Worm (Caenorhabditis elegans): Measurements from ENCODE around the gene F21C10.3.

Gene F21C10.3

DNA sequence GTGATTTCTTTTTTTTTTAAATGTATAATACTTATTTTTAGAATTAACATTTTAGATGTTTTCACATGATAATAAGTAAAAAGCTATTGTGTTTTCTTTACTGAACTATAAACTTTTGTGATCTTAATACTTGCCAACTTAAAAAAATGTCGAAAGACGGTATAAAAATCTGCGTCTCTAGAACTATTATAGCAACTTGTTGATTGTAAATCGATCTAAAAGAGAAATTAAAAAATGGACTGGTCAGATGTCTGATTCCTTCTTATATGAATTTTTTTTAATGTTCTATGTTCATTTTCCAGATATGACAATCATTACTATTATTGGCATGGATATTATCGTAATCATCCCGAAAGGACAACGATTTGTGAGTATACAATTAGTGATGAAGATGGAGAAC lies at the start of gene F21C10.3:
Gene F21C10.3, plus strand, starts transcription at position 301 of the 400 bp plus-strand sequence.
- no peak for TF ChIP-seq unc-62 (GFP tag; optimal IDR thresholded peaks at IDR 0.05)
- TF ChIP-seq pha-4 (tag; optimal IDR thresholded peaks at IDR 0.05), result no peak
- no peak for TF ChIP-seq ces-1 (GFP tag; optimal IDR thresholded peaks at IDR 0.05)
- TF ChIP-seq ham-2 (GFP tag; optimal IDR thresholded peaks at IDR 0.05), result no peak
- TF ChIP-seq tbx-8 (GFP tag; optimal IDR thresholded peaks at IDR 0.05), result no peak
- TF ChIP-seq ceh-83 (GFP tag; optimal IDR thresholded peaks at IDR 0.05), result no peak
- TF ChIP-seq blmp-1 (tag; optimal IDR thresholded peaks at IDR 0.05), result no peak
- no peak for TF ChIP-seq drap-1 (GFP tag; optimal IDR thresholded peaks at IDR 0.05)
- TF ChIP-seq elt-1 (tag; optimal IDR thresholded peaks at IDR 0.05; ENCODE audit: borderline replicate concordance, insufficient read depth), result no peak
- no peak for TF ChIP-seq mab-5 (tag; optimal IDR thresholded peaks at IDR 0.05)
- no peak for TF ChIP-seq unc-39 (tag; optimal IDR thresholded peaks at IDR 0.05)
- TF ChIP-seq sptf-1 (tag; optimal IDR thresholded peaks at IDR 0.05), result no peak
- TF ChIP-seq bed-3 (GFP tag; optimal IDR thresholded peaks at IDR 0.05), result no peak
- no peak for TF ChIP-seq M03D4.4 (tag; optimal IDR thresholded peaks at IDR 0.05)
- TF ChIP-seq nhr-28 (tag; optimal IDR thresholded peaks at IDR 0.05), result no peak
- TF ChIP-seq sem-2 (GFP tag; optimal IDR thresholded peaks at IDR 0.05), result no peak
- TF ChIP-seq snpc-4 (tag; optimal IDR thresholded peaks at IDR 0.05), result no peak

DNA sequence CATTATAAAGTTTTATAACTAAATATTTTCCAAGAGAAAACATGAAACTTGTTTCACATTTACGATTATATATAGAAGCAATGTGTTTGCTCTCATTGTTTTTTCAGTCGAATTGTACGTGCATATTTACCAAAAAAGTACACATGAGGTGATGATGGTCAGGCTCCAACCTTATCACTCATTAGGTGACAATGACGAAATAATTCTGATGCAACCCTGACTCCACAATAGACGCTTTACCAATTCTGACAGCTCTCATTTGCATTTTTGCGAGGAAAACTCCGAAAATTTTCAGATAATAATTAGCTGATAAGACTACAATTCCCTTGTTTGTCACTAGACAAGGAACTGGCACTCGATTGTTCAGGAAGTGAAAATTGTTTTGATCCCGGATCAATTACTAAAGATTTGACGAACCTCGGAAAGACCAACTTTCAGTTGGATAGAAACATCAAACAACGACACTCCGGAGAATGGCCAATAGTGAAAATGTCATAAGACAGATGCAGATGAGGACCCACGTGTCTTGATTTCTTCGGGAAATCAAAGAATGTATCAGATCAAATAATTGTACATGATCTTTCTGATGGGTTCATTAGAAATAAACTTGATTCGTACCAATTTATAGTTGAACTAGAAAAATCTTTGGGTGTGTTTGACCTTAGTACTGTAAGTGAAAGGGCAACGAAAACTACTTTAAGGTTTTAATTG lies 48.9 kb upstream of the F21C10.3 start:
- TF ChIP-seq pha-4 (tag; optimal IDR thresholded peaks at IDR 0.05) (no peak), unc-62 (GFP tag; optimal IDR thresholded peaks at IDR 0.05) (no peak), sptf-1 (tag; optimal IDR thresholded peaks at IDR 0.05) (no peak)

DNA sequence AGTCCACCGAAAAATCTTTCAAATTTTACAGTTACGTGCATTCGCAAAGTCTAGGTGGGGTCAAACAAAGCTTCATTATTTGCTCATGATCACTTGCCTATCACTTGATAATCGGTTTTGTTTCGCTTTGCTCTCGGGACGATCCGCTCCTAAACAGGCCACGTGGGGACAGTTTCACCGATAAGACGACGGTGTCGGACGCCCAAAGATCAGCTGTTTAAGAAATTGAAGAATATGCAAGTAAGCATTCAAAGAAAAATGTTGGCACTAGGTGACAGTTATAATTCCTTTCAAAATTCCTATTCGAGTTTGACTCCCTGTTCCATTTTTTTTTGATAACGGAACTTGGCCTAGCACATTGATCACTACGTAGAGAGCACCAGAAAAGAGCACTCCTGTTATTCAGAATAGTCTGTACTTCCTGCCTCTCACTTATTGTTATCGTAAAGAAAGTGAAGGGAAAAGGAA lies 47.9 kb upstream of the F21C10.3 start:
- TF ChIP-seq pha-4 (tag; optimal IDR thresholded peaks at IDR 0.05), result no peak

DNA sequence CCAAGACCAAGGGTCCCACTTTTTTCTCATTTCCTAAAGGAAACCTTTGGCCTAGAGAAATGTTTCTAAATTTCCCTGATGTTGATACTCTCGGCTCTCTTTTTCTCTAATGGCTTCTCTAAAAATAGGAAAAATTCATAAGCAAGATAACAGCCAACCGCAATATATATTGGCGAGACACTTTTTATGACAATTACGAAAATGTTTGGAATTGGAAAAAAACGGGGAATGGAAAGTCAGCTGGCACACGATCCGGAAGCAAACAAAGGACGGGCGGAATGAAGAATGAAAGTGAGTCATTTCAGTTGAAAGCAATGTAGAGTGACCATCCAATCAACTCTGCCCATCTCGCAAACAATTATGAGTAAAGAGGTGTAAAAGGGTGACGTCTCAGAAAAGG lies 46.5 kb upstream of the F21C10.3 start:
- TF ChIP-seq tbx-8 (GFP tag; optimal IDR thresholded peaks at IDR 0.05) (no peak), mls-2 (tag; optimal IDR thresholded peaks at IDR 0.05) (no peak), ceh-43 (GFP tag; optimal IDR thresholded peaks at IDR 0.05) (no peak), nhr-237 (tag; optimal IDR thresholded peaks at IDR 0.05) (no peak), ceh-39 (tag; optimal IDR thresholded peaks at IDR 0.05) (no peak), unc-39 (tag; optimal IDR thresholded peaks at IDR 0.05) (no peak), sem-2 (GFP tag; optimal IDR thresholded peaks at IDR 0.05) (no peak), lsy-2 (tag; optimal IDR thresholded peaks at IDR 0.05) (no peak), blmp-1 (tag; optimal IDR thresholded peaks at IDR 0.05) (no peak), lin-13 (tag; optimal IDR thresholded peaks at IDR 0.05) (no peak), drap-1 (GFP tag; optimal IDR thresholded peaks at IDR 0.05) (no peak), nhr-2 (tag; optimal IDR thresholded peaks at IDR 0.05) (no peak), ham-2 (GFP tag; optimal IDR thresholded peaks at IDR 0.05) (no peak), elt-3 (tag; optimal IDR thresholded peaks at IDR 0.05) (no peak), cnd-1 (tag; optimal IDR thresholded peaks at IDR 0.05) (no peak), ztf-11 (tag; optimal IDR thresholded peaks at IDR 0.05) (no peak), flh-1 (GFP tag; optimal IDR thresholded peaks at IDR 0.05) (no peak), unc-62 (GFP tag; optimal IDR thresholded peaks at IDR 0.05) (no peak), lin-32 (GFP tag; optimal IDR thresholded peaks at IDR 0.05) (no peak)

DNA sequence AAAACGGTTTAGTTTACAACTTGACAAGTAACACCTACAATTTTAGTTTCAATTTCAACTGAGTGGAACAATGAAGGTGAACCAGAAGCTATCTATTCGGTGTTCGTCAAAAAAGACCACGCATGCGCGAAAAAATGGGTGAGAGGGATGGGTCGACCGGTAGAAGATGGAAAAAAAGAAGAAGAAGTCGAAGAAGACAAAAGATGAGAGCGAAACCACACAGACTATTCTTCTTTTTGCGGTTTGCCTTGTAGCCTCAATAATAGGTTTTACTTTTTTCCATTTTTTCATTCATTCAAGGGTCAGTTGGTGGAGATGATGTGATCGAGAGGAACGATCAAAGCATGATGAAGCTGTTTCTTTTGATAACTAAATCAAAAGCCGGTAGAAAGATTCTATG lies 45.5 kb upstream of the F21C10.3 start:
- TF ChIP-seq sptf-1 (tag; optimal IDR thresholded peaks at IDR 0.05) (no peak), unc-120 (tag; optimal IDR thresholded peaks at IDR 0.05; ENCODE audit: poor library complexity, severe bottlenecking) (no peak), bed-3 (GFP tag; optimal IDR thresholded peaks at IDR 0.05) (no peak), mab-5 (tag; optimal IDR thresholded peaks at IDR 0.05) (no peak), pha-4 (tag; optimal IDR thresholded peaks at IDR 0.05) (no peak), hlh-1 (tag; optimal IDR thresholded peaks at IDR 0.05) (no peak), ceh-39 (tag; optimal IDR thresholded peaks at IDR 0.05) (no peak), M03D4.4 (tag; optimal IDR thresholded peaks at IDR 0.05) (no peak), nhr-28 (tag; optimal IDR thresholded peaks at IDR 0.05) (no peak), tbx-8 (GFP tag; optimal IDR thresholded peaks at IDR 0.05) (no peak), nhr-12 (tag; optimal IDR thresholded peaks at IDR 0.05) (no peak), blmp-1 (tag; optimal IDR thresholded peaks at IDR 0.05) (no peak), mls-2 (tag; optimal IDR thresholded peaks at IDR 0.05) (no peak), ztf-11 (tag; optimal IDR thresholded peaks at IDR 0.05) (no peak)
